Worm (Caenorhabditis elegans) whole organism, L4 larva: ENCODE data around the gene ifa-1.

Experiments
- ama-1 ChIP-seq: fragments of 150-350 bp; optimal IDR thresholded peaks from 2 replicates; lab custom pipeline; 2014; ENCODE audit warnings: inconsistent platforms, mixed read lengths
- gei-8 ChIP-seq: fragments of 200-800 bp; sonication (Bioruptor generic); optimal IDR thresholded peaks from 2 replicates; lab custom pipeline; 2018; ENCODE audit warnings: mild to moderate bottlenecking, missing genetic modification characterization, missing compliant biosample characterization
- hlh-30 ChIP-seq: sonication (generic microtip); optimal IDR thresholded peaks from 2 replicates; lab custom pipeline; 2017; ENCODE audit warnings: antibody characterized with exemption, mild to moderate bottlenecking, missing genetic modification characterization, missing compliant biosample characterization; ENCODE audit not compliant: insufficient read depth
- lin-39 ChIP-seq: fragments of 150-350 bp; optimal IDR thresholded peaks from 2 replicates; lab custom pipeline; 2014; ENCODE audit warnings: missing biosample characterization, missing genetic modification reagents, missing genetic modification characterization
- lsy-2 ChIP-seq, 2 experiments: fragments of 150-350 bp in 1 of 2; sonication (generic microtip) in 1 of 2; optimal IDR thresholded peaks; 2 replicates each; lab custom pipeline; 2014 to 2017; ENCODE audit warnings: missing biosample characterization in 2 of 2, missing genetic modification characterization in 2 of 2
- nhr-237 ChIP-seq: sonication (generic microtip); optimal IDR thresholded peaks from 2 replicates; lab custom pipeline; 2017; ENCODE audit warnings: missing biosample characterization, missing genetic modification characterization

ce11 chrX:11296683-11297365 is 25.8 kb downstream of the ifa-1 start, which contains the start of gene inx-2:
- TF ChIP-seq lin-39 (tag; lab: Kevin White, UChicago) (no peak), hlh-30 (no peak), nhr-237 (no peak), ama-1 (no peak), gei-8 (GFP tag; lab: Kevin White, UChicago) (no peak), lsy-2 (tag; optimal IDR thresholded peaks at IDR 0.05; lab: Kevin White, UChicago) (no peak)
